Worm (Caenorhabditis elegans) whole organism, L1 larva: Measurements from ENCODE around the gene ahsa-1.

Experiments
- C04F5.9 ChIP-seq: sonication (generic microtip); optimal IDR thresholded peaks from 2 replicates; lab custom pipeline; 2016; ENCODE audit warnings: missing genetic modification characterization, missing compliant biosample characterization
- aly-2 ChIP-seq: fragments of 150-350 bp; optimal IDR thresholded peaks from 2 replicates; lab custom pipeline; 2014; ENCODE audit warnings: missing biosample characterization, missing genetic modification characterization
- ceh-88 ChIP-seq: fragments of 200-800 bp; sonication (Bioruptor generic); IDR thresholded peaks from 2 replicates; pipeline ENCODE4 v1.3.6; 2022; ENCODE audit warnings: missing genetic modification characterization, missing compliant biosample characterization
- egl-13 ChIP-seq: sonication (generic microtip); optimal IDR thresholded peaks from 2 replicates; lab custom pipeline; 2016; ENCODE audit warnings: missing genotype, missing genetic modification reagents, missing genetic modification characterization, missing compliant biosample characterization
- elt-2 ChIP-seq: sonication (generic microtip); optimal IDR thresholded peaks from 2 replicates; lab custom pipeline; 2016; ENCODE audit warnings: missing genetic modification characterization, mild to moderate bottlenecking, inconsistent platforms, missing compliant biosample characterization, missing genetic modification reagents
- fkh-10 ChIP-seq: sonication (generic microtip); optimal IDR thresholded peaks from 2 replicates; lab custom pipeline; 2017; ENCODE audit warnings: missing biosample characterization, missing genetic modification reagents, missing genetic modification characterization
- hlh-4 ChIP-seq: sonication (generic microtip); optimal IDR thresholded peaks from 2 replicates; lab custom pipeline; 2016; ENCODE audit warnings: mild to moderate bottlenecking, missing genetic modification characterization, missing compliant biosample characterization
- nhr-237 ChIP-seq: fragments of 150-350 bp; optimal IDR thresholded peaks from 2 replicates; lab custom pipeline; 2014; ENCODE audit warnings: missing biosample characterization, missing genetic modification characterization
- nhr-28 ChIP-seq: fragments of 150-350 bp; optimal IDR thresholded peaks from 2 replicates; lab custom pipeline; 2014; ENCODE audit warnings: missing biosample characterization, missing genetic modification characterization
- snu-23 ChIP-seq: sonication (generic microtip); optimal IDR thresholded peaks from 2 replicates; lab custom pipeline; 2016; ENCODE audit warnings: missing genetic modification characterization, missing compliant biosample characterization
- unc-30 ChIP-seq: sonication (generic microtip); optimal IDR thresholded peaks from 2 replicates; lab custom pipeline; 2017; ENCODE audit warnings: missing biosample characterization, missing genetic modification characterization
- unc-62 ChIP-seq: fragments of 150-350 bp; optimal IDR thresholded peaks from 2 replicates; lab custom pipeline; 2014; ENCODE audit warnings: missing biosample characterization, missing genetic modification reagents, missing genetic modification characterization
- unc-86 ChIP-seq: sonication (generic microtip); optimal IDR thresholded peaks from 2 replicates; lab custom pipeline; 2016; ENCODE audit warnings: missing genetic modification characterization, missing compliant biosample characterization

DNA sequence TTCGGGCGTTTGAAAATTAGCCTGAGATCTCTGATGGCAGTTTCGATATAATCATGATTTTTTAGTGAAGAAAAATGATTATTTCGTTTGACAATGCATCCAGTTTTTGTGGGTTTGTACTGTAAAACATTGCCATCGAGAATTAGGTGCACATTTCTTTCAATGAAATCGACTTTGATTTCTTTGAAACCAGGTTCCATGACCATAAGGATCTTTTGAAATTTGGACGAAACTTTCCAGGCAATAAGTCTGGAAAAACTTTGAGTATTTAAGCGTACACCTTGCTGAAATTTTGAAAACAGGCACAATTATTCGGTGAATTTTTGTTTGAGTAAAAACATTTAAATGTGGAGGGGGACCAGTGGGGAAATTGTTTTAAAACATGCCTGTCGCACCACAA, 33.5 kb downstream of the ahsa-1 start:
- TF ChIP-seq fkh-10 (GFP tag; lab: Kevin White, UChicago): no peak
- TF ChIP-seq nhr-28 (tag; lab: Kevin White, UChicago): no peak
- TF ChIP-seq unc-62 (GFP tag; lab: Kevin White, UChicago): no peak
- no peak for TF ChIP-seq unc-30 (tag; lab: Kevin White, UChicago)
- no peak for TF ChIP-seq snu-23 (GFP tag; lab: Kevin White, UChicago)
- no peak for TF ChIP-seq aly-2 (tag; lab: Kevin White, UChicago)
- TF ChIP-seq C04F5.9 (tag; lab: Kevin White, UChicago): no peak
- TF ChIP-seq egl-13: no peak
- TF ChIP-seq hlh-4 (tag; lab: Kevin White, UChicago): no peak
- no peak for TF ChIP-seq elt-2
- no peak for TF ChIP-seq nhr-237 (tag; lab: Kevin White, UChicago)
- no peak for TF ChIP-seq unc-86 (tag; lab: Kevin White, UChicago)
- TF ChIP-seq ceh-88 (GFP tag; lab: Robert Waterston, UW): no peak
